Fruit fly (Drosophila melanogaster): ENCODE results near the gene CG2246.
A peak's percentile ranks its signal among the peaks of the same experiment; 100 is the strongest.

Gene CG2246

DNA sequence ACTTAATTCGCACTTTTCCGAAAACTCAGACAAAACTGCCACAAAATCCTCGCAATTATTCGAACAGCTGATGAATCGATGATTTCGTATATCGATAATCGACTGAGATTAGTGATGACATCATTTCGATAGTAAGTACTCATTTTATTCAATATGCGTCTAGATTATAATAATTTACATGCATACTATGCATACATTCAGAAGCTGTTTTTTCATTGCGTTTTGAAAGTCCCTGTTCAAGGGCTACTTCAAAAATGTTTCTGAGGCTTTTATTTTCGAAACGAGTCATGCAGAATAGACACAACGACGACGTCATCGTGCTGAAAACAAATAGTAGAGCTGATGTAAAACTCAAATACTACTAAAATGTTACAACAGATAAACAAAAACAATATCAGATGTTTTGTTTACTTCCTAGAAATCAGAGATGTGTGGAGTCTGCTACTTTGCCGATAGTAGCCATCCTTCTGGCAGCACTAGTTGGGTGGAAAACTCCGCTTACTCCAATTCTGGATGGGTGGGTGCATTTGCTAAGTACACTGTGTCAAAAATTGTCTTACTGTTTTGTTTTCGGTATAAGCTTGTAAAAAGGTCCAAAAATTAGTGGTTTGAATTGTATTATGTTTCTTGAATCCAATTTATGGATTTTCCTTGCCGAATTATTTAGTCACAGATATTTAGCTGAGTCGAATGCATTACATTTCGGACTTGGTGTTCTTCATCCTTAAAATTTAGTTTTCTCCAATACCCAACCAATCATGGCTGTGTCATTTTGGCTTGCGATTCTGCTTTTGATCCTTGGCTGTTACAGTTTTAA lies at the start of gene CG2246, which contains the start of gene CG31021 (continued):
- peak; percentile 92 for TF ChIP-seq amos (GFP tag; IDR thresholded peaks at IDR 0.05; ENCODE audit: partially characterized antibody)
- TF ChIP-seq stc (GFP tag; IDR thresholded peaks at IDR 0.05): peak; percentile 57
- TF ChIP-seq dati (GFP tag; IDR thresholded peaks at IDR 0.05): no peak
- no peak for TF ChIP-seq cas (GFP tag; IDR thresholded peaks at IDR 0.05)
- no peak for TF ChIP-seq bigmax (GFP tag; optimal IDR thresholded peaks at IDR 0.05)
- 0 out of 3 replicates have a peak, but pooled peaks have one; percentile 25 for TF ChIP-seq gce (GFP tag; IDR thresholded peaks at IDR 0.05)
- TF ChIP-seq Dad (GFP tag; optimal IDR thresholded peaks at IDR 0.05): peak; percentile 57
- peak; percentile 76 for TF ChIP-seq CG13624 (GFP tag; optimal IDR thresholded peaks at IDR 0.05)
- no peak for TF ChIP-seq CG6254 (GFP tag; optimal IDR thresholded peaks at IDR 0.05)
- TF ChIP-seq CG30431 (GFP tag; optimal IDR thresholded peaks at IDR 0.05): no peak
- no peak for TF ChIP-seq CrebB (tag; optimal IDR thresholded peaks at IDR 0.05)
- no peak for TF ChIP-seq CG1024 (GFP tag; IDR thresholded peaks at IDR 0.05)
- TF ChIP-seq fru (optimal IDR thresholded peaks at IDR 0.05): no peak
- TF ChIP-seq eve (GFP tag; optimal IDR thresholded peaks at IDR 0.05): peak in 1 of 2 experiments; percentile 55
- no peak for TF ChIP-seq en (GFP tag; optimal IDR thresholded peaks at IDR 0.05)
- TF ChIP-seq Nf-YC (tag; optimal IDR thresholded peaks at IDR 0.05): peak; percentile 35
- TF ChIP-seq ranshi (GFP tag; IDR thresholded peaks at IDR 0.05): peak; percentile 25
- TF ChIP-seq CG1233 (GFP tag; optimal IDR thresholded peaks at IDR 0.05): no peak
- TF ChIP-seq CG30020 (tag; optimal IDR thresholded peaks at IDR 0.05): peak; percentile 27
- no peak for TF ChIP-seq CG1832 (GFP tag; optimal IDR thresholded peaks at IDR 0.05)
- no peak for TF ChIP-seq TFAM (GFP tag; optimal IDR thresholded peaks at IDR 0.05)
- peak; percentile 71 for TF ChIP-seq nerfin-2 (GFP tag; IDR thresholded peaks at IDR 0.05; ENCODE audit: partially characterized antibody)
- peak; percentile 58 to 90 for TF ChIP-seq crp (GFP tag; optimal IDR thresholded peaks at IDR 0.05)
- peak; percentile 60 for TF ChIP-seq tna (GFP tag; IDR thresholded peaks at IDR 0.05; ENCODE audit: partially characterized antibody)
- peak; percentile 64 for TF ChIP-seq Dek (tag; optimal IDR thresholded peaks at IDR 0.05)
- TF ChIP-seq sqz (GFP tag; optimal IDR thresholded peaks at IDR 0.05): no peak
- TF ChIP-seq dpn (GFP tag; optimal IDR thresholded peaks at IDR 0.05): peak; percentile 52 to 59
- no peak for TF ChIP-seq bowl (GFP tag; IDR thresholded peaks at IDR 0.05)
- TF ChIP-seq cato (GFP tag; optimal IDR thresholded peaks at IDR 0.05; ENCODE audit: borderline replicate concordance): no peak
- peak; percentile 77 for TF ChIP-seq unc-4 (GFP tag; IDR thresholded peaks at IDR 0.05; ENCODE audit: partially characterized antibody)
- no peak for TF ChIP-seq CG4404 (GFP tag; IDR thresholded peaks at IDR 0.05)
- TF ChIP-seq az2 (GFP tag; optimal IDR thresholded peaks at IDR 0.05): peak; percentile 39
- no peak for TF ChIP-seq gsb (GFP tag; IDR thresholded peaks at IDR 0.05)
- no peak for TF ChIP-seq CG10431 (GFP tag; optimal IDR thresholded peaks at IDR 0.05)
- TF ChIP-seq CG12659 (GFP tag; optimal IDR thresholded peaks at IDR 0.05): peak; percentile 50
- peak; percentile 53 for TF ChIP-seq CG13775 (GFP tag; optimal IDR thresholded peaks at IDR 0.05)
- no peak for TF ChIP-seq cg (GFP tag; optimal IDR thresholded peaks at IDR 0.05)
- TF ChIP-seq inv (GFP tag; IDR thresholded peaks at IDR 0.05; ENCODE audit: partially characterized antibody): peak; percentile 84
- TF ChIP-seq CG3726 (GFP tag; IDR thresholded peaks at IDR 0.05): no peak
- peak; percentile 85 for TF ChIP-seq NFAT (GFP tag; IDR thresholded peaks at IDR 0.05)
- no peak for TF ChIP-seq CG6689 (GFP tag; IDR thresholded peaks at IDR 0.05)
- TF ChIP-seq CG12942 (GFP tag; optimal IDR thresholded peaks at IDR 0.05): peak; percentile 23
- TF ChIP-seq sr (GFP tag; IDR thresholded peaks at IDR 0.05): no peak
- no peak for TF ChIP-seq ro (GFP tag; IDR thresholded peaks at IDR 0.05)
- TF ChIP-seq croc (GFP tag; conservative IDR thresholded peaks at IDR 0.05): no peak; the same call in 2 of the 3 replicates
- peak; percentile 61 for TF ChIP-seq CG9817 (tag; optimal IDR thresholded peaks at IDR 0.05)
- TF ChIP-seq lov (optimal IDR thresholded peaks at IDR 0.05): no peak
- no peak for TF ChIP-seq lov (GFP tag; IDR thresholded peaks at IDR 0.05)
- no peak for TF ChIP-seq nau (GFP tag; optimal IDR thresholded peaks at IDR 0.05)
- TF ChIP-seq CG17612 (GFP tag; IDR thresholded peaks at IDR 0.05): no peak

Measured in whole organism, embryonic.